Fruit fly (Drosophila melanogaster): Measurements from ENCODE around the gene Meics.

Meics gene

DNA sequence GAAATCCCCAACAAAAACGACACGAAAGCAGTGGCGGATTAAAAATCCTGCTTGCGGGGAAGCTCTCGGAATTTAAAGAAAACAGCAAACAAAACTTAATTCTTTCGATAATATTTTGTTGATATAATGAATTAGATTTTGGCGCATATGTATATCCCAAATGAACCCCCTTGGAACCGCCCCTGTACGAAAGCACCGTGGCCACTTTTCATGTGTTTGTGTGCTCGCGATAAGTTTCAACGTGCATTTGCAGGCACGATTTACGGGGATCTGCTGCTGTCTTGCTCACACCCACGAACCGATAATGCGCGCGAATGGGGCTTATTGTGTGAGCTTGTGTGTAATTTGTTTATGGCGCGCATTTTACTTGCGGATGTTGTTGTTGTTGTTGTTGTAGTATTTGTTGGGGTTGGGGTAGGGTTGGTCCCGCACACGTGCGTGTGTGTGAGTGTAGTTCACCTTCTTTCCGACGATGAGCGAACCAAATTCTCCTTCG, 40.5 kb upstream of the Meics start (continued):
- TF ChIP-seq CG34376 (GFP tag; optimal IDR thresholded peaks at IDR 0.05), result peak; percentile 92
- TF ChIP-seq MBD-R2 (GFP tag; IDR thresholded peaks at IDR 0.05), result peak; percentile 85
- TF ChIP-seq Camta (GFP tag; optimal IDR thresholded peaks at IDR 0.05), result peak; percentile 95
- TF ChIP-seq CG9876 (GFP tag; optimal IDR thresholded peaks at IDR 0.05), result peak; percentile 87
- peak; percentile 90 for TF ChIP-seq onecut (GFP tag; IDR thresholded peaks at IDR 0.05)
- peak; percentile 58 for TF ChIP-seq Spps (tag; optimal IDR thresholded peaks at IDR 0.05)
- TF ChIP-seq NC2β (GFP tag; optimal IDR thresholded peaks at IDR 0.05), result peak; percentile 92
- TF ChIP-seq CG14050 (GFP tag; IDR thresholded peaks at IDR 0.05), result peak; percentile 96
- peak; percentile 87 for TF ChIP-seq CrebB (tag; optimal IDR thresholded peaks at IDR 0.05)
- TF ChIP-seq sr (GFP tag; IDR thresholded peaks at IDR 0.05), result peak; percentile 75; the same call in 2 of the 3 replicates
- peak; percentile 91 for TF ChIP-seq CG18764 (GFP tag; optimal IDR thresholded peaks at IDR 0.05)
- TF ChIP-seq slbo (GFP tag; IDR thresholded peaks at IDR 0.05), result peak; percentile 98
- peak; percentile 76 for TF ChIP-seq Taf1 (GFP tag; IDR thresholded peaks at IDR 0.05)
- TF ChIP-seq gro (GFP tag; optimal IDR thresholded peaks at IDR 0.05), result peak; percentile 93
- TF ChIP-seq Ets65A (GFP tag), result peak; percentile 99
- peak; percentile 89 for TF ChIP-seq CG6254 (GFP tag; optimal IDR thresholded peaks at IDR 0.05)
- TF ChIP-seq run (tag; optimal IDR thresholded peaks at IDR 0.05), result peak; percentile 86
- peak; percentile 93 for TF ChIP-seq HHEX (GFP tag; optimal IDR thresholded peaks at IDR 0.05)
- peak; percentile 58 for TF ChIP-seq CG2116 (GFP tag; optimal IDR thresholded peaks at IDR 0.05)
- TF ChIP-seq Mad (GFP tag; optimal IDR thresholded peaks at IDR 0.05), result peak; percentile 95
- no peak; the same call in 1 of the 2 replicates for TF ChIP-seq Gsc (GFP tag; IDR thresholded peaks at IDR 0.05)
- peak; percentile 91 for TF ChIP-seq schlank (tag; optimal IDR thresholded peaks at IDR 0.05)
- TF ChIP-seq wor (GFP tag; IDR thresholded peaks at IDR 0.05), result peak; percentile 93
- TF ChIP-seq mirr (GFP tag; optimal IDR thresholded peaks at IDR 0.05), result peak; percentile 88
- TF ChIP-seq Scr (GFP tag; IDR thresholded peaks at IDR 0.05; ENCODE audit: partially characterized antibody), result no peak
- peak; percentile 90 for TF ChIP-seq NK7.1 (GFP tag; optimal IDR thresholded peaks at IDR 0.05)
- TF ChIP-seq ac (GFP tag; optimal IDR thresholded peaks at IDR 0.05), result peak; percentile 43
- peak; percentile 33 for TF ChIP-seq bigmax (GFP tag; optimal IDR thresholded peaks at IDR 0.05)
- TF ChIP-seq oc (tag; optimal IDR thresholded peaks at IDR 0.05), result peak; percentile 97
- no peak for TF ChIP-seq zf30C (GFP tag; optimal IDR thresholded peaks at IDR 0.05)
- no peak for TF ChIP-seq HLH4C (GFP tag; IDR thresholded peaks at IDR 0.05; ENCODE audit: partially characterized antibody)
- peak; percentile 91 for TF ChIP-seq CG4360 (GFP tag; IDR thresholded peaks at IDR 0.05)
- TF ChIP-seq zfh2 (GFP tag; optimal IDR thresholded peaks at IDR 0.05), result peak; percentile 94
- TF ChIP-seq CG4707 (GFP tag; optimal IDR thresholded peaks at IDR 0.05), result peak; percentile 84
- TF ChIP-seq vvl (GFP tag; IDR thresholded peaks at IDR 0.05), result peak; percentile 97
- no peak for TF ChIP-seq nau (GFP tag; optimal IDR thresholded peaks at IDR 0.05)
- TF ChIP-seq crol (GFP tag; IDR thresholded peaks at IDR 0.05), result peak; percentile 66
- peak; percentile 85 for TF ChIP-seq twi (tag; optimal IDR thresholded peaks at IDR 0.05)
- peak; percentile 93 for TF ChIP-seq CG13296 (GFP tag; optimal IDR thresholded peaks at IDR 0.05)
- peak; percentile 94 for TF ChIP-seq nerfin-1 (tag; optimal IDR thresholded peaks at IDR 0.05)
- peak; percentile 85 for TF ChIP-seq CG13775 (GFP tag; optimal IDR thresholded peaks at IDR 0.05)
- peak; percentile 85 for TF ChIP-seq CG8281 (tag; optimal IDR thresholded peaks at IDR 0.05)
- peak; percentile 97 for TF ChIP-seq Xbp1 (GFP tag; optimal IDR thresholded peaks at IDR 0.05)
- peak; percentile 79 for TF ChIP-seq CG11560 (tag; IDR thresholded peaks at IDR 0.05)
- TF ChIP-seq CG10979 (tag; optimal IDR thresholded peaks at IDR 0.05), result peak; percentile 92
- no peak for TF ChIP-seq Lpt (GFP tag; optimal IDR thresholded peaks at IDR 0.05)
- TF ChIP-seq pan (optimal IDR thresholded peaks at IDR 0.05), result no peak
- TF ChIP-seq pan (GFP tag; optimal IDR thresholded peaks at IDR 0.05 in 1 of 2, IDR thresholded peaks at IDR 0.05 in 1 of 2), result peak in 1 of 2 experiments; percentile 97
- TF ChIP-seq CG10147 (GFP tag; optimal IDR thresholded peaks at IDR 0.05), result peak; percentile 88
- TF ChIP-seq cwo (GFP tag; optimal IDR thresholded peaks at IDR 0.05), result peak; percentile 91
- TF ChIP-seq CG1647 (GFP tag; optimal IDR thresholded peaks at IDR 0.05), result peak; percentile 96

Measured in whole organism, embryonic.